Fruit fly (Drosophila melanogaster) whole organism, embryonic: ENCODE results near the gene CG43999.

Source experiments
- Asciz ChIP-seq: fragments of 200-800 bp; sonication (Bioruptor generic); optimal IDR thresholded peaks from 2 replicates; lab custom pipeline; 2017; ENCODE audit warnings: missing biosample characterization, mild to moderate bottlenecking, missing genetic modification characterization, missing genetic modification reagents
- CG13287 ChIP-seq: fragments of 200-800 bp; sonication (Bioruptor generic); IDR thresholded peaks from 2 replicates; pipeline ENCODE4 v1.3.6; 2022; ENCODE audit warnings: missing biosample characterization, missing genetic modification characterization; ENCODE audit not compliant: partially characterized antibody
- CG15514 ChIP-seq: fragments of 200-800 bp; sonication (Bioruptor generic); optimal IDR thresholded peaks from 3 replicates; lab custom pipeline; 2017; ENCODE audit warnings: missing biosample characterization, missing genetic modification characterization, mild to moderate bottlenecking, moderate library complexity, missing genetic modification reagents
- Rx ChIP-seq: fragments of 200-800 bp; sonication (Bioruptor generic); IDR thresholded peaks from 2 replicates; pipeline ENCODE4 v1.3.6; 2022; ENCODE audit warnings: missing biosample characterization, missing genetic modification characterization
- sug ChIP-seq: fragments of 200-800 bp; optimal IDR thresholded peaks from 2 replicates; lab custom pipeline; 2019; ENCODE audit warnings: missing biosample characterization, mild to moderate bottlenecking, missing genetic modification characterization, moderate library complexity

- TF ChIP-seq Rx (GFP tag; lab: Robert Waterston, UW) (peak; percentile 56; the same call in 1 of the 2 replicates), Asciz (GFP tag; lab: Kevin White, UChicago) (peak; percentile 19), CG15514 (peak; percentile 26), sug (tag; lab: Kevin White, UChicago) (peak; percentile 46), CG13287 (GFP tag; lab: Robert Waterston, UW) (peak; percentile 5)
These were observed 6.9 kb downstream of the CG43999 start for dm6 chr3R:23921701-23922501.
